In genomic region chrV:19201190-19201589, ce11 we compare ENCODE assay signal across 2 worm cellular contexts.
TF ChIP-seq lines count a peak whose summit lies in the region.

No protein-coding gene starts in this region.

TF ChIP-seq in whole organism, L4 larva, 104 proteins besides CTCF, POLR2A, EP300 and RAD21:
- TF ChIP-seq ztf-7 (tag; optimal IDR thresholded peaks at IDR 0.05; lab: Kevin White, UChicago), result no peak
- TF ChIP-seq set-16 (GFP tag; IDR thresholded peaks at IDR 0.05; lab: Robert Waterston, UW), result peak; percentile 79
TF ChIP-seq in whole organism, L4 larva: peak in this region for 1.

TF ChIP-seq in whole organism, young adult, 124 proteins besides CTCF, POLR2A, EP300 and RAD21:
- TF ChIP-seq zfh-2 (GFP tag; conservative IDR thresholded peaks at IDR 0.05; lab: Robert Waterston, UW), result peak; percentile 51; the same call in 1 of the 2 replicates
- no peak for TF ChIP-seq tbp1 (GFP tag; optimal IDR thresholded peaks at IDR 0.05; lab: Kevin White, UChicago)
- TF ChIP-seq hrde-1 (tag; optimal IDR thresholded peaks at IDR 0.05; lab: Kevin White, UChicago; ENCODE audit: borderline replicate concordance), result no peak
- TF ChIP-seq snpc-4 (GFP tag; optimal IDR thresholded peaks at IDR 0.05; lab: Kevin White, UChicago), result no peak
- no peak for TF ChIP-seq snpc-4 (tag; optimal IDR thresholded peaks at IDR 0.05; lab: Kevin White, UChicago)
- TF ChIP-seq attf-5 (GFP tag; optimal IDR thresholded peaks at IDR 0.05; lab: Kevin White, UChicago), result no peak
- TF ChIP-seq mxl-1 (tag; optimal IDR thresholded peaks at IDR 0.05; lab: Kevin White, UChicago), result no peak
